Worm (Caenorhabditis elegans) whole organism, L1 larva: Measurements from ENCODE around the gene C09G9.3.

Experiments used
- blmp-1 ChIP-seq: fragments of 150-350 bp; optimal IDR thresholded peaks from 2 replicates; lab custom pipeline; 2014; ENCODE audit warnings: missing biosample characterization, missing genetic modification characterization
- dpl-1 ChIP-seq, 3 experiments: fragments of 150-350 bp in 2 of 3; sonication (generic microtip) in 1 of 3; optimal IDR thresholded peaks; 2 replicates each; lab custom pipeline; 2014 to 2017; ENCODE audit warnings: missing biosample characterization in 3 of 3, missing genetic modification characterization in 3 of 3, missing genetic modification reagents in 3 of 3
- dsc-1 ChIP-seq: sonication (generic microtip); optimal IDR thresholded peaks from 2 replicates; lab custom pipeline; 2016; ENCODE audit warnings: mild to moderate bottlenecking, missing genetic modification characterization, missing compliant biosample characterization
- efl-1 ChIP-seq, 4 experiments: fragments of 150-350 bp; optimal IDR thresholded peaks in 3 of 4; peaks in 1 of 4; 1 replicate in 1 of 4; 2 replicates in 3 of 4; lab custom pipeline; 2014; ENCODE audit warnings: missing biosample characterization in 2 of 4, missing genetic modification characterization in 2 of 4, missing genetic modification reagents in 2 of 4
- elt-2 ChIP-seq: sonication (generic microtip); optimal IDR thresholded peaks from 2 replicates; lab custom pipeline; 2016; ENCODE audit warnings: missing genetic modification characterization, mild to moderate bottlenecking, inconsistent platforms, missing compliant biosample characterization, missing genetic modification reagents
- lin-39 ChIP-seq: fragments of 150-350 bp; optimal IDR thresholded peaks from 2 replicates; lab custom pipeline; 2014; ENCODE audit warnings: missing biosample characterization, missing genetic modification reagents, missing genetic modification characterization
- mdl-1 ChIP-seq, 2 experiments: fragments of 150-350 bp; optimal IDR thresholded peaks; 2 replicates each; lab custom pipeline; 2014 to 2017; ENCODE audit warnings: missing biosample characterization in 2 of 2, missing genetic modification characterization in 2 of 2, inconsistent platforms in 1 of 2
- swsn-7 ChIP-seq: sonication (generic microtip); optimal IDR thresholded peaks from 2 replicates; lab custom pipeline; 2016; ENCODE audit warnings: missing genetic modification characterization, missing compliant biosample characterization
- tbx-2 ChIP-seq: sonication (generic microtip); optimal IDR thresholded peaks from 2 replicates; lab custom pipeline; 2016; ENCODE audit warnings: missing genetic modification characterization, missing compliant biosample characterization

DNA sequence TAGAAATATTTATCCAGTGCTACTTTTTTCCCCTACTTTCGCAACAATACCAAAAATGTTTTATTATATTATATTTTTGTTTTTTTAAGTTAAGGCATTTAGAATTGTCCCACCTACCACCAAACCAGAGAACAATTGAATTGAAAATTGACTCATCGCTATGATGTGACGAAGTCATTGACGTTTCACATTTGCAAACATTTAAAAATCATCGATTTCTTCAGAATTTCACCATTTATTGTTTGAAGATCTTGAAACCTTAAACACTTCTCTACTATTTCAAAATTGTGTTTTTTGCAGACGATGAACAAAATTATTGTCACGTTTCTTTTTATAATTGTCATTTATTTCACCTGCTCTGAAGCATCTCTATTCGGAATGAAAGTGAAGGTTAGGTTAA lies 8.3 kb upstream of the C09G9.3 start, which contains the start of gene C09G9.8:
- TF ChIP-seq lin-39 (tag; lab: Kevin White, UChicago), result no peak
- no peak for TF ChIP-seq dsc-1 (tag; lab: Kevin White, UChicago)
- no peak for TF ChIP-seq tbx-2
- TF ChIP-seq mdl-1 (tag; optimal IDR thresholded peaks at IDR 0.05; lab: Kevin White, UChicago), result no peak
- no peak for TF ChIP-seq swsn-7
- TF ChIP-seq elt-2, result no peak
- no peak for TF ChIP-seq dpl-1 (GFP tag; optimal IDR thresholded peaks at IDR 0.05; lab: Kevin White, UChicago)
- TF ChIP-seq blmp-1 (tag; lab: Kevin White, UChicago), result no peak
- no peak for TF ChIP-seq efl-1 (optimal IDR thresholded peaks at IDR 0.05; lab: Kevin White, UChicago)
- no peak for TF ChIP-seq efl-1 (GFP tag; optimal IDR thresholded peaks at IDR 0.05 in 1 of 2; lab: Kevin White, UChicago)
